Worm (Caenorhabditis elegans) whole organism, midembryonic: ENCODE data around the gene C02F5.13.
A peak's percentile ranks its signal among the peaks of the same experiment; 100 is the strongest.

Experiments
- T22C8.4 ChIP-seq: fragments of 200-800 bp; sonication (Bioruptor generic); IDR thresholded peaks from 2 replicates; pipeline ENCODE4 v1.3.6; 2022; ENCODE audit warnings: missing genetic modification characterization, missing compliant biosample characterization
- cog-1 ChIP-seq: sonication (generic microtip); optimal IDR thresholded peaks from 2 replicates; lab custom pipeline; 2016; ENCODE audit warnings: missing genetic modification characterization, missing compliant biosample characterization
- flt-1 ChIP-seq: fragments of 200-800 bp; sonication (Bioruptor generic); IDR thresholded peaks from 2 replicates; pipeline ENCODE4 v1.3.6; 2022; ENCODE audit warnings: missing genetic modification characterization, missing compliant biosample characterization
- klf-2 ChIP-seq: fragments of 200-800 bp; sonication (Bioruptor generic); conservative IDR thresholded peaks from 2 replicates; pipeline ENCODE4 v1.3.6; 2022; ENCODE audit warnings: missing genetic modification reagents, missing genetic modification characterization, missing compliant biosample characterization
- med-1 ChIP-seq: sonication (generic microtip); optimal IDR thresholded peaks from 2 replicates; lab custom pipeline; 2017; ENCODE audit warnings: missing genetic modification characterization, mild to moderate bottlenecking, missing compliant biosample characterization, antibody characterized with exemption, missing genetic modification reagents; ENCODE audit not compliant: insufficient read depth
- ref-1 ChIP-seq: fragments of 200-800 bp; sonication (Bioruptor generic); conservative IDR thresholded peaks from 2 replicates; pipeline ENCODE4 v1.3.6; 2022; ENCODE audit warnings: missing genetic modification reagents, missing genetic modification characterization, missing compliant biosample characterization
- tab-1 ChIP-seq: fragments of 200-800 bp; sonication (Bioruptor generic); IDR thresholded peaks from 2 replicates; pipeline ENCODE4 v1.3.6; 2022; ENCODE audit warnings: missing genetic modification characterization, missing compliant biosample characterization
- ztf-23 ChIP-seq: fragments of 200-800 bp; sonication (Bioruptor generic); IDR thresholded peaks from 2 replicates; pipeline ENCODE4 v1.3.6; 2022; ENCODE audit warnings: missing genetic modification reagents, missing genetic modification characterization, missing compliant biosample characterization
- ztf-29 ChIP-seq: fragments of 200-800 bp; sonication (Bioruptor generic); IDR thresholded peaks from 2 replicates; pipeline ENCODE4 v1.3.6; 2022; ENCODE audit warnings: missing genetic modification reagents, missing genetic modification characterization, missing compliant biosample characterization

C02F5.13 gene

DNA sequence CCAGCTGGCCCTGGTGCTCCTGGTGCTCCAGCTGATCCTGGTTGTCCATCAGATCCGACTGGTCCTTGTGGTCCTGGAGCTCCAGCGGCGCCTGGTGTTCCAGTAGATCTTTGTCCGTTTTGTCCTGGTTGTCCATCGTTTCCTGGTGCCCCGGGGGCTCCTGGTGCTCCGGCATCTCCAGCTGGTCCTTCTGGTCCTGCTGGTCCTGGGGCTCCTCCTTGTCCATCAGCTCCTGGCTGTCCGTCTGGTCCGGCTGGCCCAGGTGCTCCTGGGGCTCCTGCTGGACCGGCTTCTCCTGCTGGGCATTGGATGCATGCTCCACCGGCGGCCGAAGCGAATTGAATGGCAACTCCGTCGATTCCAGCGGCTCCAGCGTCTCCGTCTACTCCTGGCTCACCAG, 15.4 kb downstream of the C02F5.13 start:
- TF ChIP-seq ref-1 (GFP tag; lab: Robert Waterston, UW) = no peak
- no peak for TF ChIP-seq ztf-29 (GFP tag; lab: Robert Waterston, UW)
- no peak for TF ChIP-seq cog-1
- no peak for TF ChIP-seq ztf-23 (GFP tag; lab: Robert Waterston, UW)
- TF ChIP-seq klf-2 (GFP tag; lab: Robert Waterston, UW) = no peak
- no peak for TF ChIP-seq med-1 (GFP tag; lab: Kevin White, UChicago)
- TF ChIP-seq T22C8.4 (GFP tag; lab: Robert Waterston, UW) = no peak
- no peak for TF ChIP-seq tab-1 (GFP tag; lab: Robert Waterston, UW)
- no peak for TF ChIP-seq flt-1 (GFP tag; lab: Robert Waterston, UW)

DNA sequence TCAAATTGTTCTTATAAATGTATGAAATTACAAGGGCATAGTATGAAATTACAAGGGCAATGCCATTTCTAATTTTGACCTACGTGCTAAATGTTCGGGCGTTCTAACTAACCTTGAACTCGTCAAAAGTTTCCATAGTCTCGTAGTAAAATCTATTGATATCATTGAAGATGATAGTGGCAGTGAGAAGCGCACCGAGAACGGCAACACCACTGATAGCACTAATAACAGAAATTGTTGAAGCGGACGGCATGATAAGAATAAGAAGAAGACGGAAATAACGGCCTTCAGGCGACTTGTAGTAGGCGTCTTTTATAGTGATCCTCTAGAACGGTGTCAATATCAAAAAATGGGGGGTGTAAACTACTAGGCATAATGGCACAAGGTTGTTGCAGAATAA, 16.2 kb downstream of the C02F5.13 start, which contains the start of gene col-91:
TSS of gene col-91 (minus strand) at position 288 of the 400 bp plus-strand sequence.
- no peak for TF ChIP-seq ztf-23 (GFP tag; lab: Robert Waterston, UW)
- no peak for TF ChIP-seq T22C8.4 (GFP tag; lab: Robert Waterston, UW)
- no peak for TF ChIP-seq flt-1 (GFP tag; lab: Robert Waterston, UW)

DNA sequence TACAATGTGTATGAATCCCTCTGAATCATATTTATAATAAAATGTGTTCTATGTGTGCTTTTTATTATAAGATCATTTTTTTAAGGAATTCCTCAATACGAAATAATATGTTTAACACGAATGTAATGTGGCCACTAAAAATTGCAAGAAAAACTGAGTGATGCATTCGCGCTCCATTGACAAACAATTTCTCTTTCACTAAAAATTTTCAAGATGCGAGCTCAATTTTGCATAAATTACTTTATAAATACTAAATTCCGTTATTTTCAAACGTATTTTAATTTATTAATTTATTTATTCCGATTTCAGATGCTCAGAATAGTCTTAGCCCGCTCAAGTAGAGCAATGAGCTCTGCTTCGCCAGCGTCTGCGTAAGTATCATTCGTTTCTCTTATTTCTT, 18.6 kb downstream of the C02F5.13 start, which contains the start of gene mrps-9:
TSS of gene mrps-9 (plus strand) at position 310 of the 400 bp plus-strand sequence.
- 0 out of 2 replicates have a peak, but pooled peaks have one; percentile 23 for TF ChIP-seq flt-1 (GFP tag; lab: Robert Waterston, UW)
- no peak for TF ChIP-seq T22C8.4 (GFP tag; lab: Robert Waterston, UW)
- no peak for TF ChIP-seq klf-2 (GFP tag; lab: Robert Waterston, UW)
- TF ChIP-seq ztf-23 (GFP tag; lab: Robert Waterston, UW) = no peak
- no peak for TF ChIP-seq ref-1 (GFP tag; lab: Robert Waterston, UW)

DNA sequence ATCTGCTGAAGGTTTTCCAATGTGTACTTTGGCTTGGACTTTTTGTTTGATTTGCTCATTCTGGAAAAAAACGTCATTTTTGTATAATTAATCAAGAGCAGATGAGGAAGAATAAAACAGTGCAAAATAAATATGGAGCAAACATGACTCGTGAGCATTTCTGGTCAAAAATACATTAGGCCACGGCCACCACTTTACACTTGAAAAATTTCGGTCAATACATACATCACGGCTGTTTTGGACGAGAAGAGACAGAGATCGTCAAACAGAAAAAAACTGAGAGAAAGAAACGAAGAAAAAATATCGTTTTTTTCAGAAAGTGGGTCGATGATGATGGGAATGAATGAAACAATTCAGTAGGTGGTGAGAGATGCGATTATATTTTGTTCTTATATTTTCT, 21.1 kb downstream of the C02F5.13 start, which contains the start of the genes F09G8.7 and crn-7:
TSS of gene F09G8.7 (minus strand) at position 60 of the 400 bp plus-strand sequence.
TSS of gene crn-7 (plus strand) at position 236 of the 400 bp plus-strand sequence.
- TF ChIP-seq ztf-29 (GFP tag; lab: Robert Waterston, UW) (no peak), tab-1 (GFP tag; lab: Robert Waterston, UW) (no peak), flt-1 (GFP tag; lab: Robert Waterston, UW) (no peak), med-1 (GFP tag; lab: Kevin White, UChicago) (no peak), ref-1 (GFP tag; lab: Robert Waterston, UW) (no peak), cog-1 (no peak), klf-2 (GFP tag; lab: Robert Waterston, UW) (no peak), T22C8.4 (GFP tag; lab: Robert Waterston, UW) (no peak), ztf-23 (GFP tag; lab: Robert Waterston, UW) (no peak)

DNA sequence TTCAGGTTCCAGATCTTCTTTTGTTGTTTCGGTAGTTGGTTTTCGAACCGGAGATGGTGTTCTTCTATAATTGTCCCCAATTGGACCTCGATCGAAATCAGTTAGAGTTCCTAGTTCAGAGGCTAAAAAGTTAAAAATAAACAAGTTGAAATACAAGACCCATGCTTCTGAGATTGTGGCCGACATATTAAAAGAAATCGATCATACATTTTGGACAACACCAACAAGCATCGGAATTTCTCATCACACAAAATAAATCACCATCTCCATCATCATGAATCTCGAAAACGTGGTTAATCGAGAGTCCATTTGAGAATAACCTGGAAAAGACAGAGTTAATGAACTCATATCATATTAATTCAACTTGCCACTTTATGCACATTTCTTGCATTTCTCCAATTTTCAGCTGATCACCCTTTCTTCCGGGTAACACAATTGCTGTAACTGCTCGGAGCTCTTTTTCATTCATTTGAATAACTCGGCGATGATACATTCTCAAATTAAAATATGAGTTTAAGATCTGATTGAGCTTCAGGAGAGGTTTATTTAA, 24.6 kb downstream of the C02F5.13 start, which contains the start of the genes mps-4 and F09G8.10:
TSS of gene mps-4 (minus strand) at position 101 of the 550 bp plus-strand sequence.
TSS of gene F09G8.10 (minus strand) at position 500 of the 550 bp plus-strand sequence.
- no peak for TF ChIP-seq klf-2 (GFP tag; lab: Robert Waterston, UW)
- no peak for TF ChIP-seq ztf-29 (GFP tag; lab: Robert Waterston, UW)
- no peak for TF ChIP-seq med-1 (GFP tag; lab: Kevin White, UChicago)
- TF ChIP-seq ztf-23 (GFP tag; lab: Robert Waterston, UW) = no peak
- TF ChIP-seq tab-1 (GFP tag; lab: Robert Waterston, UW) = no peak
- no peak for TF ChIP-seq flt-1 (GFP tag; lab: Robert Waterston, UW)

DNA sequence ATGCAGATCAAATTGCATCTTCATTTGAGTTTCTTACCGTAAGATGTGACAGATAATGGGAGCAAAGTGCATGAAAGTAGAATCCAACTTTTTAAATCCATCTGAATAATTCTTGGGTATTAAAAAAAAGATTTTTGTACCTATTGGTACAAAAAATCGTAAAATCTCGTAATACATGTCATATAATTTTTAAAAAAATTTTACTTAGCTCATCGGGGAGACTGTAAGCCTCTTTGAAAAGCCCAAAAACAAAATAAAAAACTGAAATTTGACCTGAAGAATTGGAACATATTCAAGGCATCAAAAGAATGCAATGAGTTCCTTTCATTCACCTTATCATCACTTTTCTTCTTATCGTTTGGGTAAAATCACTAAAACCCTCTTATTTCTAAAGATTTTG, 28.7 kb downstream of the C02F5.13 start, which contains the start of gene clec-160:
TSS of gene clec-160 (minus strand) at position 101 of the 400 bp plus-strand sequence.
- TF ChIP-seq klf-2 (GFP tag; lab: Robert Waterston, UW) (no peak), ref-1 (GFP tag; lab: Robert Waterston, UW) (no peak), T22C8.4 (GFP tag; lab: Robert Waterston, UW) (no peak), cog-1 (no peak), ztf-23 (GFP tag; lab: Robert Waterston, UW) (no peak), flt-1 (GFP tag; lab: Robert Waterston, UW) (no peak)

DNA sequence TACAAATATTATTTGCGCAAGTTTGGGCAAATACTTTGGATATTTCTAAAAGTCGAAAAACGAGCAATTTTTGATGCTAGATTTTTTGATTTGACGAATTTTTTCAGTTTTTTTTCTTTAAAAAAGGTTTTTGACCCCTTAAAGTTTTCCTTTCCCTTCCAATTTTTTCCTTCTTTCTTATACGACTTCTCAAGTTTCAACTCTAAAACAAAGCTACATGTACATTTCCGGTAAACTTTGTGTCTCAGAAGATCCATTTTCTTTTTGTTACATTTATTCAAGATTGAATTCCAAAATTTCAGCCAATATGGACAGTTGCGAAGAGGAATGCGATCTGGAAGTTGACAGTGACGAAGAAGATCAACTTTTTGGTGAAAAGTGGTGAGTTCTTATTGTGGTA, 31.6 kb downstream of the C02F5.13 start, which contains the start of gene mig-10:
TSS of gene mig-10 (plus strand) at position 301 of the 400 bp plus-strand sequence.
- TF ChIP-seq klf-2 (GFP tag; lab: Robert Waterston, UW) = no peak
- TF ChIP-seq ref-1 (GFP tag; lab: Robert Waterston, UW) = no peak
- TF ChIP-seq T22C8.4 (GFP tag; lab: Robert Waterston, UW) = no peak
- no peak for TF ChIP-seq med-1 (GFP tag; lab: Kevin White, UChicago)
- TF ChIP-seq flt-1 (GFP tag; lab: Robert Waterston, UW) = no peak
- no peak for TF ChIP-seq cog-1
- TF ChIP-seq ztf-29 (GFP tag; lab: Robert Waterston, UW) = no peak
- no peak for TF ChIP-seq ztf-23 (GFP tag; lab: Robert Waterston, UW)
- TF ChIP-seq tab-1 (GFP tag; lab: Robert Waterston, UW) = no peak

DNA sequence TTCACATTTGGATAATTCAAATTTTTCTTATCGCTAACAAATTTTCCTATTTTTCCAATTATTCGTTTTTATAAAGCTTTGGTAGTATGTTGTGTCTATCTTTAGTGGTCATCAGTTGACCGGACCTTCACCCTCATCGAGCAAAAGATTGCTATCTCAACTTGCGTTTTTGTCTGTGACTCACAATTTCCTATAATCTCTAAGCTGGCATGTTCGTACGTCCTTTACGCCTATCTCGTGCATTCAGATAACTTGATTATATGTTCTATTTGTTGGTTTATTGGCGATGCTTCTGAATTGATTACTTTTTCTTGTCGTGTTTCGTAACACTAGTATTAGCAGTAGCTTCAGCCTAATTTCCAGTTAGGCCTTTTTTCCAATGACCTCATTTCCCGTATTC, 32.4 kb downstream of the C02F5.13 start:
- TF ChIP-seq cog-1 (no peak), flt-1 (GFP tag; lab: Robert Waterston, UW) (no peak), ztf-23 (GFP tag; lab: Robert Waterston, UW) (no peak), klf-2 (GFP tag; lab: Robert Waterston, UW) (no peak), ref-1 (GFP tag; lab: Robert Waterston, UW) (no peak), med-1 (GFP tag; lab: Kevin White, UChicago) (no peak), tab-1 (GFP tag; lab: Robert Waterston, UW) (no peak), ztf-29 (GFP tag; lab: Robert Waterston, UW) (no peak), T22C8.4 (GFP tag; lab: Robert Waterston, UW) (no peak)

DNA sequence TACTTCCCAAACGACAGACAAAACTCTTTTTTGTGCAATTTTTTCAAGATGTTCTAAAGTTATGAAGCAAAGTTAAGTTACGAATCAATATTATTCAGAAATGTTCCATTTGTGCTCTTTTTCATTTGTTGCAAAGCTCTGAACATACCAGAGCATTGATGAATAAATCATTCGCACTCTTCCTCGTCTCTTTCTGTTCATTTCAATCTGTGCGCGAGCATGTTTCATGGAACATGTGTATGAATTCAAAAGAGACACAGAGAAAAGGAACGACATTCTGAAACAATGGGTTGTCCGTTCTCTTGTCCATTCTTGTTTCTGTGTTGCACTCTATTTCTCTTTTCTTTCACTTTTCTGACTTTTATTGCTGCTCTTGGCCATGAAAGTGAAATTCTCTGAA, 33.2 kb downstream of the C02F5.13 start:
- TF ChIP-seq klf-2 (GFP tag; lab: Robert Waterston, UW) = no peak
- TF ChIP-seq ztf-29 (GFP tag; lab: Robert Waterston, UW) = no peak
- TF ChIP-seq med-1 (GFP tag; lab: Kevin White, UChicago) = no peak
- TF ChIP-seq tab-1 (GFP tag; lab: Robert Waterston, UW) = no peak
- no peak for TF ChIP-seq T22C8.4 (GFP tag; lab: Robert Waterston, UW)
- TF ChIP-seq cog-1 = no peak
- TF ChIP-seq flt-1 (GFP tag; lab: Robert Waterston, UW) = no peak
- TF ChIP-seq ztf-23 (GFP tag; lab: Robert Waterston, UW) = no peak
